Fruit fly (Drosophila melanogaster) Kc167 (cell line): ENCODE results near the gene pll.

Experiments used
- Myc ChIP-seq: fragments of >200 bp; optimal IDR thresholded peaks from 2 replicates; lab custom pipeline; 2017; ENCODE audit warnings: missing external identifiers
- psq ChIP-seq: fragments of >200 bp; optimal IDR thresholded peaks from 2 replicates; lab custom pipeline; 2017; ENCODE audit warnings: missing external identifiers
- ttk ChIP-seq: sonication (Bioruptor generic); optimal IDR thresholded peaks from 2 replicates; lab custom pipeline; 2017; ENCODE audit warnings: missing external identifiers

dm6 chr3R:27283645-27284044 lies 30.7 kb upstream of the pll start, which contains the start of gene CG3368:
- TF ChIP-seq Myc (lab: Kevin White, UChicago) (no peak), ttk (lab: Kevin White, UChicago) (no peak), psq (lab: Kevin White, UChicago) (no peak)
